Fruit fly (Drosophila melanogaster): ENCODE data around the gene CG12091.

The CG12091 gene

DNA sequence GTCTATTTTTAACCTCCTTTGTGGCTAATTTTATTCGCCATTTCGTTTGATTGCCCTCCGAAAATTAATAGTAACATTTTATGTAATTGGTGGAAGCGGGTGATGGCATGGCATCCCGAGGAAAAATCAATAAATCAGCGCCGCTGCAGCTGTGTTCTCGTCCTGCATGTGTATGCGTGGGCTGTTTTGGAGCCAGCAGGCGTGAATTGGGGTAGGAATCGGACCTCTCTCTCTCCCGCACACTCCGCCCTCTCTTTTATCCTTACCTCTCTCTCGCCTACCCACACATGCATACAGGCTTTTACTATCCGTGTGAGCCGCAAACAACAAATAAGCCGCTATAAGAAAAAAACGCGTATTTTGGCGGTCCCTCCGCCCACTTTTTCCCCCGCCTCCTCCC, 40.7 kb upstream of the CG12091 start (continued):
- no peak for TF ChIP-seq Sox100B (GFP tag; optimal IDR thresholded peaks at IDR 0.05)
- TF ChIP-seq CG10321 (GFP tag; IDR thresholded peaks at IDR 0.05): no peak
- TF ChIP-seq CG3847 (GFP tag; IDR thresholded peaks at IDR 0.05): no peak
- no peak for TF ChIP-seq sens-2 (GFP tag; IDR thresholded peaks at IDR 0.05)
- TF ChIP-seq nerfin-2 (GFP tag; IDR thresholded peaks at IDR 0.05; ENCODE audit: partially characterized antibody): 0 out of 2 replicates have a peak, but pooled peaks have one; percentile 24
- TF ChIP-seq inv (GFP tag; IDR thresholded peaks at IDR 0.05; ENCODE audit: partially characterized antibody): no peak
- no peak for TF ChIP-seq hth (optimal IDR thresholded peaks at IDR 0.05)
- TF ChIP-seq sisA (GFP tag; IDR thresholded peaks at IDR 0.05): no peak
- TF ChIP-seq hb (GFP tag; IDR thresholded peaks at IDR 0.05; ENCODE audit: partially characterized antibody): no peak
- peak; percentile 60 for TF ChIP-seq MBD-R2 (GFP tag; IDR thresholded peaks at IDR 0.05)
- no peak for TF ChIP-seq dmrt11E (tag; optimal IDR thresholded peaks at IDR 0.05)
- no peak for TF ChIP-seq CG14860 (GFP tag; IDR thresholded peaks at IDR 0.05; ENCODE audit: partially characterized antibody)
- TF ChIP-seq HmgD (GFP tag; optimal IDR thresholded peaks at IDR 0.05): no peak
- TF ChIP-seq CG1602 (GFP tag; optimal IDR thresholded peaks at IDR 0.05): no peak
- TF ChIP-seq pfk (GFP tag; optimal IDR thresholded peaks at IDR 0.05): no peak
- TF ChIP-seq chif (GFP tag; optimal IDR thresholded peaks at IDR 0.05): no peak
- no peak for TF ChIP-seq CG9876 (GFP tag; optimal IDR thresholded peaks at IDR 0.05)
- TF ChIP-seq CG13624 (GFP tag; optimal IDR thresholded peaks at IDR 0.05): no peak
- no peak for TF ChIP-seq Tbp (GFP tag; optimal IDR thresholded peaks at IDR 0.05)
- no peak for TF ChIP-seq CG9797 (GFP tag; optimal IDR thresholded peaks at IDR 0.05)
- TF ChIP-seq CG12104 (GFP tag; optimal IDR thresholded peaks at IDR 0.05): no peak
- TF ChIP-seq tna (GFP tag; IDR thresholded peaks at IDR 0.05; ENCODE audit: partially characterized antibody): no peak
- no peak for TF ChIP-seq Dp (GFP tag; optimal IDR thresholded peaks at IDR 0.05)
- TF ChIP-seq D19A (tag; optimal IDR thresholded peaks at IDR 0.05): no peak
- peak; percentile 9 for TF ChIP-seq Jarid2 (GFP tag; optimal IDR thresholded peaks at IDR 0.05)
- TF ChIP-seq bsh (GFP tag; optimal IDR thresholded peaks at IDR 0.05): no peak
- no peak for TF ChIP-seq BtbVII (GFP tag; optimal IDR thresholded peaks at IDR 0.05)
- TF ChIP-seq chinmo (GFP tag; IDR thresholded peaks at IDR 0.05; ENCODE audit: partially characterized antibody): 0 out of 4 replicates have a peak, but pooled peaks have one; percentile 36
- no peak for TF ChIP-seq pho (GFP tag; optimal IDR thresholded peaks at IDR 0.05)
- TF ChIP-seq fd102C (GFP tag; optimal IDR thresholded peaks at IDR 0.05): no peak
- no peak for TF ChIP-seq disco-r (GFP tag; optimal IDR thresholded peaks at IDR 0.05)
- no peak for TF ChIP-seq br (optimal IDR thresholded peaks at IDR 0.05)
- no peak for TF ChIP-seq CG11456 (GFP tag; IDR thresholded peaks at IDR 0.05)
- TF ChIP-seq CG1832 (GFP tag; optimal IDR thresholded peaks at IDR 0.05): peak; percentile 57
- TF ChIP-seq mam (GFP tag; optimal IDR thresholded peaks at IDR 0.05): no peak
- TF ChIP-seq CG15073 (GFP tag; optimal IDR thresholded peaks at IDR 0.05): no peak
- no peak for TF ChIP-seq PHDP (tag; optimal IDR thresholded peaks at IDR 0.05)
- no peak for TF ChIP-seq Dfd (GFP tag; optimal IDR thresholded peaks at IDR 0.05)
- TF ChIP-seq Meics (GFP tag; optimal IDR thresholded peaks at IDR 0.05): no peak
- TF ChIP-seq cad (GFP tag; optimal IDR thresholded peaks at IDR 0.05): no peak
- TF ChIP-seq CG10366 (GFP tag; IDR thresholded peaks at IDR 0.05): no peak
- no peak for TF ChIP-seq cwo (GFP tag; optimal IDR thresholded peaks at IDR 0.05)
- no peak for TF ChIP-seq CG6654 (GFP tag; optimal IDR thresholded peaks at IDR 0.05)
- no peak for TF ChIP-seq CG7839 (tag; optimal IDR thresholded peaks at IDR 0.05)
- TF ChIP-seq CG17612 (GFP tag; IDR thresholded peaks at IDR 0.05): no peak
- TF ChIP-seq C15 (GFP tag; IDR thresholded peaks at IDR 0.05): no peak
- TF ChIP-seq ttk (GFP tag; IDR thresholded peaks at IDR 0.05): no peak
- TF ChIP-seq psq (GFP tag; optimal IDR thresholded peaks at IDR 0.05): no peak
- TF ChIP-seq Atf3 (GFP tag; optimal IDR thresholded peaks at IDR 0.05): no peak
- no peak for TF ChIP-seq CG10654 (GFP tag; optimal IDR thresholded peaks at IDR 0.05)
- TF ChIP-seq sim (GFP tag; IDR thresholded peaks at IDR 0.05): no peak
- TF ChIP-seq Pdp1 (GFP tag; optimal IDR thresholded peaks at IDR 0.05): peak in 1 of 2 experiments; percentile 46
